Worm (Caenorhabditis elegans) whole organism, young adult: Measurements from ENCODE around the gene C35D10.12.

Experiments used
- C17E4.6 ChIP-seq: fragments of 200-800 bp; sonication (Bioruptor generic); IDR thresholded peaks from 2 replicates; pipeline ENCODE4 v1.3.6; 2022; ENCODE audit warnings: missing genetic modification reagents, missing genetic modification characterization, missing compliant biosample characterization
- lir-1 ChIP-seq: fragments of 200-800 bp; sonication (Bioruptor generic); conservative IDR thresholded peaks from 2 replicates; pipeline ENCODE4 v1.3.6; 2022; ENCODE audit warnings: missing genetic modification reagents, missing genetic modification characterization, missing compliant biosample characterization
- madf-10 ChIP-seq: sonication (generic microtip); optimal IDR thresholded peaks from 2 replicates; lab custom pipeline; 2016; ENCODE audit warnings: mild to moderate bottlenecking, missing genetic modification characterization, missing compliant biosample characterization
- unc-62 ChIP-seq: fragments of 150-350 bp; optimal IDR thresholded peaks from 2 replicates; lab custom pipeline; 2014; ENCODE audit warnings: missing biosample characterization, missing genetic modification reagents, missing genetic modification characterization

DNA sequence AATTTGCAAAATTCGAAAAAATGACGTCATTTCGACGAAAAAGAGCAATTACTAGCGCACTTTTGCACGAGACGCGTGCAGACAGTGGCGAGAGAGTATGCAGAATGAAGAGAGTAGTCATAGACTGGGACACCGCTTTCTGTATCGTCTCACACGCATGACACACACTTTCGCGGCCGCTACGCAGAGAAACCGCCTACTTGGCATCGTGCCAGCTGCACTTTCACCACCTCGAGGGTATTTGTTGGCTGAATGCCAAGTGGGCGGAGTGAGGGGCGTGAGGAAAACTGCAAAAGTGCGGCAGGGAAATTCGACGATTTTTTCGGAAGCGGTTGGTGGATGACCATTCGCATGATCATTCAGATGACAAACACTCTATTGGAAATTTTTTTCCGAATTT, 25.2 kb upstream of the C35D10.12 start:
- peak; percentile 95 for TF ChIP-seq madf-10
- TF ChIP-seq unc-62 (GFP tag; lab: Kevin White, UChicago), result peak; percentile 77
- TF ChIP-seq lir-1, result peak; percentile 96
- peak; percentile 87 for TF ChIP-seq C17E4.6 (GFP tag; lab: Robert Waterston, UW)
